Fruit fly (Drosophila melanogaster) whole organism, adult: ENCODE data around the gene CG42450.

ENCODE experiments used
- Crg-1 ChIP-seq: fragments of 200-800 bp; sonication (Bioruptor generic); optimal IDR thresholded peaks from 2 replicates; lab custom pipeline; 2016; ENCODE audit warnings: missing biosample characterization, missing genetic modification characterization
- bab1 ChIP-seq: fragments of 200-800 bp; sonication (Bioruptor generic); optimal IDR thresholded peaks from 3 replicates; lab custom pipeline; 2019; ENCODE audit warnings: missing biosample characterization, mild to moderate bottlenecking, missing genetic modification characterization, moderate library complexity

Gene CG42450

dm6 chrX:18869489-18870132 lies 56.5 kb downstream of the CG42450 start:
- peak; percentile 31 for TF ChIP-seq bab1 (GFP tag; lab: Kevin White, UChicago)
- TF ChIP-seq Crg-1 (GFP tag; lab: Kevin White, UChicago), result no peak
